Worm (Caenorhabditis elegans) whole organism, L2 larva: ENCODE results near the gene rad-54.L2.
A peak's percentile ranks its signal among the peaks of the same experiment; 100 is the strongest.

Experiments used
- C34F6.9 ChIP-seq: fragments of 150-350 bp; optimal IDR thresholded peaks from 2 replicates; lab custom pipeline; 2014; ENCODE audit warnings: missing biosample characterization, missing genetic modification characterization
- F13H6.1 ChIP-seq: sonication (generic microtip); optimal IDR thresholded peaks from 2 replicates; lab custom pipeline; 2016; ENCODE audit warnings: missing genetic modification characterization, missing compliant biosample characterization
- R02D3.7 ChIP-seq: fragments of 150-350 bp; optimal IDR thresholded peaks from 2 replicates; lab custom pipeline; 2014; ENCODE audit warnings: missing biosample characterization, missing genetic modification characterization
- Y55F3AM.14 ChIP-seq: fragments of 200-800 bp; sonication (Bioruptor generic); optimal IDR thresholded peaks from 2 replicates; lab custom pipeline; 2018; ENCODE audit warnings: mild to moderate bottlenecking, missing genetic modification characterization, missing compliant biosample characterization
- ZK546.5 ChIP-seq: sonication (generic microtip); optimal IDR thresholded peaks from 2 replicates; lab custom pipeline; 2017; ENCODE audit warnings: missing biosample characterization, missing genetic modification characterization
- alr-1 ChIP-seq: fragments of 150-350 bp; optimal IDR thresholded peaks from 2 replicates; lab custom pipeline; 2014; ENCODE audit warnings: missing biosample characterization, missing genetic modification characterization
- aly-2 ChIP-seq: fragments of 150-350 bp; optimal IDR thresholded peaks from 2 replicates; lab custom pipeline; 2014; ENCODE audit warnings: missing biosample characterization, missing genetic modification characterization
- ama-1 ChIP-seq: fragments of 150-350 bp; optimal IDR thresholded peaks from 2 replicates; lab custom pipeline; 2018; ENCODE audit warnings: inconsistent platforms
- blmp-1 ChIP-seq: sonication (generic microtip); optimal IDR thresholded peaks from 2 replicates; lab custom pipeline; 2017; ENCODE audit warnings: missing genetic modification characterization, mild to moderate bottlenecking, missing compliant biosample characterization, antibody characterized with exemption, moderate library complexity; ENCODE audit not compliant: insufficient read depth
- ceh-16 ChIP-seq: fragments of 150-350 bp; optimal IDR thresholded peaks from 2 replicates; lab custom pipeline; 2014; ENCODE audit warnings: missing biosample characterization, missing genetic modification characterization
- ceh-82 ChIP-seq: fragments of 150-350 bp; optimal IDR thresholded peaks from 2 replicates; lab custom pipeline; 2014; ENCODE audit warnings: missing biosample characterization, missing genetic modification characterization
- crh-2 ChIP-seq: sonication (generic microtip); optimal IDR thresholded peaks from 2 replicates; lab custom pipeline; 2017; ENCODE audit warnings: missing biosample characterization, missing genetic modification characterization
- dmd-4 ChIP-seq: sonication (generic microtip); optimal IDR thresholded peaks from 2 replicates; lab custom pipeline; 2017; ENCODE audit warnings: missing biosample characterization, missing genetic modification characterization
- egl-27 ChIP-seq: sonication (generic microtip); optimal IDR thresholded peaks from 3 replicates; lab custom pipeline; 2017; ENCODE audit warnings: missing biosample characterization, missing genetic modification reagents, missing genetic modification characterization
- elt-1 ChIP-seq: fragments of 150-350 bp; optimal IDR thresholded peaks from 2 replicates; lab custom pipeline; 2014; ENCODE audit warnings: missing biosample characterization, missing genetic modification characterization
- elt-3 ChIP-seq: sonication (generic microtip); optimal IDR thresholded peaks from 2 replicates; lab custom pipeline; 2017; ENCODE audit warnings: missing biosample characterization, missing genetic modification characterization
- fos-1 ChIP-seq: fragments of 150-350 bp; optimal IDR thresholded peaks from 2 replicates; lab custom pipeline; 2014; ENCODE audit warnings: missing biosample characterization, missing genetic modification characterization
- gmeb-1 ChIP-seq: fragments of 150-350 bp; optimal IDR thresholded peaks from 2 replicates; lab custom pipeline; 2014; ENCODE audit warnings: missing biosample characterization, missing genetic modification characterization
- lin-11 ChIP-seq: fragments of 150-350 bp; sonication (generic microtip); optimal IDR thresholded peaks from 2 replicates; lab custom pipeline; 2014; ENCODE audit warnings: missing biosample characterization, missing genetic modification characterization, inconsistent platforms, mixed read lengths
- lin-13 ChIP-seq: fragments of 150-350 bp; optimal IDR thresholded peaks from 2 replicates; lab custom pipeline; 2014; ENCODE audit warnings: missing biosample characterization, missing genetic modification reagents, missing genetic modification characterization
- lin-39 ChIP-seq: fragments of 150-350 bp; optimal IDR thresholded peaks from 2 replicates; lab custom pipeline; 2014; ENCODE audit warnings: missing biosample characterization, missing genetic modification reagents, missing genetic modification characterization
- lsy-2 ChIP-seq, 2 experiments: fragments of 150-350 bp in 1 of 2; sonication (generic microtip) in 1 of 2; optimal IDR thresholded peaks; 2 replicates each; lab custom pipeline; 2014 to 2017; ENCODE audit warnings: missing biosample characterization in 2 of 2, missing genetic modification characterization in 2 of 2
- mab-5 ChIP-seq: fragments of 150-350 bp; optimal IDR thresholded peaks from 2 replicates; lab custom pipeline; 2014; ENCODE audit warnings: missing biosample characterization, missing genetic modification characterization
- mbf-1 ChIP-seq: sonication (generic microtip); optimal IDR thresholded peaks from 2 replicates; lab custom pipeline; 2017; ENCODE audit warnings: missing biosample characterization, missing genetic modification characterization
- mdl-1 ChIP-seq, 2 experiments: fragments of 150-350 bp in 1 of 2; sonication (generic microtip) in 1 of 2; optimal IDR thresholded peaks; 2 replicates each; lab custom pipeline; 2017; ENCODE audit warnings: missing biosample characterization in 2 of 2, missing genetic modification characterization in 2 of 2
- nhr-10 ChIP-seq: sonication (generic microtip); optimal IDR thresholded peaks from 2 replicates; lab custom pipeline; 2017; ENCODE audit warnings: missing biosample characterization, missing genetic modification characterization
- nhr-11 ChIP-seq: fragments of 150-350 bp; optimal IDR thresholded peaks from 2 replicates; lab custom pipeline; 2014; ENCODE audit warnings: missing biosample characterization, missing genetic modification characterization
- nhr-12 ChIP-seq: fragments of 150-350 bp; optimal IDR thresholded peaks from 2 replicates; lab custom pipeline; 2014; ENCODE audit warnings: missing biosample characterization, missing genetic modification characterization
- nhr-129 ChIP-seq: fragments of 150-350 bp; optimal IDR thresholded peaks from 2 replicates; lab custom pipeline; 2014; ENCODE audit warnings: missing biosample characterization, missing genetic modification characterization
- nhr-21 ChIP-seq: fragments of 150-350 bp; optimal IDR thresholded peaks from 2 replicates; lab custom pipeline; 2014; ENCODE audit warnings: missing biosample characterization, missing genetic modification characterization
- nhr-23 ChIP-seq: fragments of 150-350 bp; optimal IDR thresholded peaks from 2 replicates; lab custom pipeline; 2014; ENCODE audit warnings: missing biosample characterization, missing genetic modification reagents, missing genetic modification characterization
- nhr-237 ChIP-seq: fragments of 150-350 bp; optimal IDR thresholded peaks from 2 replicates; lab custom pipeline; 2014; ENCODE audit warnings: missing biosample characterization, missing genetic modification characterization
- nhr-25 ChIP-seq: fragments of 150-350 bp; sonication (generic microtip); optimal IDR thresholded peaks from 3 replicates; lab custom pipeline; 2014; ENCODE audit warnings: missing biosample characterization, missing genetic modification characterization
- nhr-6 ChIP-seq: fragments of 150-350 bp; optimal IDR thresholded peaks from 2 replicates; lab custom pipeline; 2014; ENCODE audit warnings: missing biosample characterization, missing genetic modification characterization
- nhr-77 ChIP-seq: fragments of 150-350 bp; optimal IDR thresholded peaks from 2 replicates; lab custom pipeline; 2014; ENCODE audit warnings: missing biosample characterization, missing genetic modification characterization
- peb-1 ChIP-seq: fragments of 150-350 bp; optimal IDR thresholded peaks from 2 replicates; lab custom pipeline; 2014; ENCODE audit warnings: missing biosample characterization, missing genetic modification characterization
- sem-4 ChIP-seq: fragments of 150-350 bp; optimal IDR thresholded peaks from 2 replicates; lab custom pipeline; 2014; ENCODE audit warnings: missing biosample characterization, missing genetic modification reagents, missing genetic modification characterization
- skn-1 ChIP-seq: sonication (generic microtip); optimal IDR thresholded peaks from 2 replicates; lab custom pipeline; 2017; ENCODE audit warnings: missing biosample characterization, missing genetic modification characterization
- sma-3 ChIP-seq: sonication (generic microtip); optimal IDR thresholded peaks from 2 replicates; lab custom pipeline; 2016; ENCODE audit warnings: missing genetic modification reagents, missing genetic modification characterization, missing compliant biosample characterization
- sma-9 ChIP-seq, 2 experiments: fragments of 150-350 bp in 1 of 2; sonication (generic microtip) in 1 of 2; optimal IDR thresholded peaks; 2 replicates each; lab custom pipeline; 2014 to 2016; ENCODE audit warnings: missing genetic modification characterization in 2 of 2, mild to moderate bottlenecking in 1 of 2, missing biosample characterization in 1 of 2, missing compliant biosample characterization in 1 of 2, missing genetic modification reagents in 1 of 2, moderate library complexity in 1 of 2
- snpc-4 ChIP-seq: fragments of 150-350 bp; optimal IDR thresholded peaks from 2 replicates; lab custom pipeline; 2014; ENCODE audit warnings: missing biosample characterization, missing genetic modification characterization
- unc-39 ChIP-seq: fragments of 150-350 bp; optimal IDR thresholded peaks from 2 replicates; lab custom pipeline; 2014; ENCODE audit warnings: missing biosample characterization, missing genetic modification characterization
- unc-55 ChIP-seq: fragments of 150-350 bp; sonication (generic microtip); optimal IDR thresholded peaks from 3 replicates; lab custom pipeline; 2014; ENCODE audit warnings: missing biosample characterization, missing genetic modification reagents, missing genetic modification characterization
- unc-62 ChIP-seq: fragments of 150-350 bp; optimal IDR thresholded peaks from 2 replicates; lab custom pipeline; 2014; ENCODE audit warnings: missing biosample characterization, missing genetic modification reagents, missing genetic modification characterization
- zag-1 ChIP-seq: fragments of 150-350 bp; optimal IDR thresholded peaks from 2 replicates; lab custom pipeline; 2014; ENCODE audit warnings: missing biosample characterization, missing genetic modification characterization
- ztf-11 ChIP-seq: sonication (generic microtip); optimal IDR thresholded peaks from 2 replicates; lab custom pipeline; 2017; ENCODE audit warnings: missing biosample characterization, missing genetic modification characterization
- ztf-4 ChIP-seq: fragments of 150-350 bp; optimal IDR thresholded peaks from 2 replicates; lab custom pipeline; 2014; ENCODE audit warnings: missing biosample characterization, missing genetic modification characterization

Gene rad-54.L2

DNA sequence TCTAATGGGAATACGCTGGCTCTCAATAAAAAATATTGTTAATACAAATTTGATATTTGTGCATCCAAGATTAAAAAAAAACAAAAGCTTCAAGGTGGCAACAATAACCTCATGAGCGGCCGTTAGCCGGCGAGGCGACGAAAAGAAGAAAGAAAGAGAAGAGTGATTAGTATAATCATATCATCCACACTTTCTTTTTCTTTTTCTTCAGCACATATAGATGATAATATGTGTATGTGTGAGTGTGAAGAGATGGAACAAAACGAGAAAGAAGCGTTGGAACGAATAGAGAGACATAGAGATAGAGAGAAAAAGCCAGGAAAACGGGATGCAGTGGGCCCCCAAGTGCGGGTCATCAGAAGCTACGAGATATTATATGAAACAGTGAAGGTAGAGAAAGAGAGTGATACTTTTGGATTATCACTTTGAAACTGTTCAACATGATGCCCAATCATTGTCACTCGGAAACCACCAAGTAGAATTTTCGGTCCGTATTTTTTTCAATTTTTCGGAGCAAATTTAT is 26.5 kb downstream of the rad-54.L2 start (continued):
- TF ChIP-seq ceh-16 (tag; lab: Kevin White, UChicago) (no peak), mdl-1 (tag; optimal IDR thresholded peaks at IDR 0.05; lab: Kevin White, UChicago) (no peak), lin-39 (no peak), nhr-12 (no peak), nhr-23 (tag; lab: Kevin White, UChicago) (no peak), nhr-21 (peak; percentile 13)

DNA sequence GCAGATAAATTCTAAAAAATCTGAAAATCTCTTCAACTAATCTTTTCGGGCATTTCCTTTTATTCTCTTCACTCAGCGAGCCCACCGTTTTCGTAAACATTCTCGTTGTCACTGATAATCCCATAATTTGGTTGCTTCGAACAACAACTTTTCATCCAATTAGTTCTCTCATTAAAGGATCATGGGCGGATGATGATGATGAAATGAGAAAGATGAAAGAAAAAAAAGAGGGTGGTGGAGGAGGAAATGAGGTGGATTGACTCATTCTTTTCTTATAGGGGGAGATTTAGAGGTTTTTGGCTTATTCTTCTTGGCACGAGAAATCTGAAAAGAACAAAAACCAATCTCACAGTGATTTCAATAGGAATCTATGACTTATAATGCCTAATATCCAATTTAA is 27.3 kb downstream of the rad-54.L2 start:
- no peak for TF ChIP-seq nhr-21
- TF ChIP-seq snpc-4 (tag; lab: Kevin White, UChicago), result no peak
- TF ChIP-seq elt-1 (tag; lab: Kevin White, UChicago), result no peak
- TF ChIP-seq sma-9 (GFP tag; optimal IDR thresholded peaks at IDR 0.05; lab: Kevin White, UChicago), result peak; percentile 0
- TF ChIP-seq sma-9 (tag; optimal IDR thresholded peaks at IDR 0.05; lab: Kevin White, UChicago), result no peak
- TF ChIP-seq Y55F3AM.14 (GFP tag; lab: Kevin White, UChicago), result no peak
- TF ChIP-seq C34F6.9 (tag; lab: Kevin White, UChicago), result peak; percentile 35
- TF ChIP-seq unc-55 (GFP tag; lab: Kevin White, UChicago), result no peak
- TF ChIP-seq F13H6.1, result no peak
- no peak for TF ChIP-seq R02D3.7
- no peak for TF ChIP-seq nhr-129 (tag; lab: Kevin White, UChicago)
- no peak for TF ChIP-seq dmd-4
- TF ChIP-seq sma-3 (GFP tag; lab: Kevin White, UChicago), result no peak
- TF ChIP-seq unc-62 (GFP tag; lab: Kevin White, UChicago), result no peak
- TF ChIP-seq elt-3, result no peak
- TF ChIP-seq unc-39, result no peak
- no peak for TF ChIP-seq egl-27 (tag; lab: Kevin White, UChicago)
- TF ChIP-seq fos-1 (tag; lab: Kevin White, UChicago), result peak; percentile 14
- TF ChIP-seq nhr-12, result no peak

DNA sequence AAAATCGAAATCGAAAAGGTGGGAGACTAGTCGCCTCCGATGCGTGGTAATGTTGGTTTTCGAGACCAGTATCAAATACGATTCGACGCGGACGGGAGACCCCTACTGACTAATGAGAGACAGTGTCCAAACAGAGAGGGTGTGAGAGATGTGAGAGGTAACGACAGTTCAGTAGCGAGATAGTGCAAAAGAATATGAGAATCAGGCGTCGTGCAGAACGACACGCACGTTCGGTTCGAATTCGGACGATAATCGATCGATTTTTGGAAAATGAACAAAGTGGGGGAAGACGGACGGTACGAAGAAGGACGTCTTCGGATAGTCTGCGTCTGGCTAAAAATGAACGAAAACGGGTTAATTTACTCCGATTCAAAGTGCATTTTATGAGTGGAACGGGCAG is 28.1 kb downstream of the rad-54.L2 start, which contains the start of gene D1046.16:
Gene D1046.16, plus strand, starts transcription at position 195 of the 400 bp plus-strand sequence.
- TF ChIP-seq nhr-10 (tag; lab: Kevin White, UChicago), result no peak
- no peak for TF ChIP-seq zag-1 (tag; lab: Kevin White, UChicago)
- no peak for TF ChIP-seq nhr-12
- TF ChIP-seq peb-1, result no peak
- no peak for TF ChIP-seq mdl-1 (tag; optimal IDR thresholded peaks at IDR 0.05; lab: Kevin White, UChicago)
- TF ChIP-seq nhr-77 (tag; lab: Kevin White, UChicago), result no peak
- TF ChIP-seq unc-62 (GFP tag; lab: Kevin White, UChicago), result no peak
- no peak for TF ChIP-seq lin-39
- peak; percentile 70 for TF ChIP-seq nhr-129 (tag; lab: Kevin White, UChicago)
- peak; percentile 44 for TF ChIP-seq sma-3 (GFP tag; lab: Kevin White, UChicago)
- peak; percentile 55 for TF ChIP-seq F13H6.1
- peak; percentile 56 for TF ChIP-seq fos-1 (tag; lab: Kevin White, UChicago)
- no peak for TF ChIP-seq gmeb-1 (tag; lab: Kevin White, UChicago)
- no peak for TF ChIP-seq skn-1 (tag; lab: Kevin White, UChicago)
- TF ChIP-seq crh-2 (tag; lab: Kevin White, UChicago), result peak; percentile 41
- no peak for TF ChIP-seq sma-9 (GFP tag; optimal IDR thresholded peaks at IDR 0.05; lab: Kevin White, UChicago)
- TF ChIP-seq sma-9 (tag; optimal IDR thresholded peaks at IDR 0.05; lab: Kevin White, UChicago), result no peak
- TF ChIP-seq blmp-1 (tag; lab: Kevin White, UChicago), result peak; percentile 43
- no peak for TF ChIP-seq ceh-16 (tag; lab: Kevin White, UChicago)
- no peak for TF ChIP-seq nhr-11 (tag; lab: Kevin White, UChicago)
- no peak for TF ChIP-seq unc-39
- no peak for TF ChIP-seq Y55F3AM.14 (GFP tag; lab: Kevin White, UChicago)
- peak; percentile 7 for TF ChIP-seq egl-27 (tag; lab: Kevin White, UChicago)
- no peak for TF ChIP-seq R02D3.7
- TF ChIP-seq nhr-237, result no peak
- TF ChIP-seq mbf-1 (tag; lab: Kevin White, UChicago), result no peak
- no peak for TF ChIP-seq nhr-21
- no peak for TF ChIP-seq nhr-23 (tag; lab: Kevin White, UChicago)
- TF ChIP-seq nhr-25 (tag; lab: Kevin White, UChicago), result peak; percentile 65
- TF ChIP-seq elt-3, result no peak
- TF ChIP-seq ztf-4, result no peak
- TF ChIP-seq nhr-6, result no peak
- TF ChIP-seq lin-13 (GFP tag; lab: Kevin White, UChicago), result no peak
- no peak for TF ChIP-seq ztf-11
- no peak for TF ChIP-seq snpc-4 (tag; lab: Kevin White, UChicago)
- no peak for TF ChIP-seq sem-4
- no peak for TF ChIP-seq ceh-82 (tag; lab: Kevin White, UChicago)
- TF ChIP-seq lsy-2 (tag; optimal IDR thresholded peaks at IDR 0.05; lab: Kevin White, UChicago), result peak in 1 of 2 experiments; percentile 0
- no peak for TF ChIP-seq alr-1 (tag; lab: Kevin White, UChicago)
- no peak for TF ChIP-seq dmd-4
- no peak for TF ChIP-seq ama-1 (lab: Kevin White, UChicago)
- no peak for TF ChIP-seq mab-5 (tag; lab: Kevin White, UChicago)
- no peak for TF ChIP-seq lin-11
- no peak for TF ChIP-seq C34F6.9 (tag; lab: Kevin White, UChicago)
- no peak for TF ChIP-seq elt-1 (tag; lab: Kevin White, UChicago)
- no peak for TF ChIP-seq unc-55 (GFP tag; lab: Kevin White, UChicago)
- TF ChIP-seq ZK546.5 (tag; lab: Kevin White, UChicago), result no peak
- no peak for TF ChIP-seq aly-2 (tag; lab: Kevin White, UChicago)
